Worm (Caenorhabditis elegans): Measurements from ENCODE around the gene tofu-7.

The tofu-7 gene

ce11 chrIII:7087691-7088323 is 3.0 kb upstream of the tofu-7 start, which contains the start of gene fubl-2 (continued):
- TF ChIP-seq lin-13 (GFP tag; optimal IDR thresholded peaks at IDR 0.05) (peak; percentile 44), saeg-2 (GFP tag; IDR thresholded peaks at IDR 0.05) (no peak), fkh-10 (GFP tag; optimal IDR thresholded peaks at IDR 0.05) (no peak), cey-2 (tag; optimal IDR thresholded peaks at IDR 0.05; ENCODE audit: borderline replicate concordance, insufficient read depth) (no peak), spr-3 (GFP tag; optimal IDR thresholded peaks at IDR 0.05) (no peak), jun-1 (tag; optimal IDR thresholded peaks at IDR 0.05) (no peak), duxl-1 (tag; optimal IDR thresholded peaks at IDR 0.05; ENCODE audit: poor library complexity) (no peak), D1046.2 (GFP tag; IDR thresholded peaks at IDR 0.05) (no peak), tra-1 (GFP tag; IDR thresholded peaks at IDR 0.05) (no peak)

- no peak for TF ChIP-seq dpl-1 (GFP tag; optimal IDR thresholded peaks at IDR 0.05)
- TF ChIP-seq dmd-6 (GFP tag; IDR thresholded peaks at IDR 0.05), result no peak
- no peak for TF ChIP-seq aha-1 (tag)
- peak; percentile 66 for TF ChIP-seq nhr-28 (tag; optimal IDR thresholded peaks at IDR 0.05)
- no peak for TF ChIP-seq hlh-30 (tag; optimal IDR thresholded peaks at IDR 0.05; ENCODE audit: insufficient read depth)
- no peak for TF ChIP-seq snpc-4 (tag; optimal IDR thresholded peaks at IDR 0.05)
- TF ChIP-seq attf-4 (tag; optimal IDR thresholded peaks at IDR 0.05), result no peak
- no peak for TF ChIP-seq duxl-1 (tag; optimal IDR thresholded peaks at IDR 0.05; ENCODE audit: poor library complexity)
- no peak for TF ChIP-seq lsy-2 (tag; optimal IDR thresholded peaks at IDR 0.05)
- TF ChIP-seq daf-16 (GFP tag; optimal IDR thresholded peaks at IDR 0.05), result no peak
- peak; percentile 18 for TF ChIP-seq daf-16 (tag; optimal IDR thresholded peaks at IDR 0.05)
- no peak for TF ChIP-seq egl-27 (tag; optimal IDR thresholded peaks at IDR 0.05)
- TF ChIP-seq madf-5 (GFP tag; IDR thresholded peaks at IDR 0.05), result no peak
These were observed 2.4 kb upstream of the tofu-7 start for ce11 chrIII:7087180-7087579.

- TF ChIP-seq nhr-48 (tag; optimal IDR thresholded peaks at IDR 0.05), result no peak
- no peak for TF ChIP-seq ceh-82 (tag; optimal IDR thresholded peaks at IDR 0.05)
- TF ChIP-seq lin-13 (GFP tag; optimal IDR thresholded peaks at IDR 0.05), result no peak
- TF ChIP-seq mxl-2 (GFP tag; conservative IDR thresholded peaks at IDR 0.05), result no peak
- TF ChIP-seq mdt-29 (GFP tag; IDR thresholded peaks at IDR 0.05), result no peak
- no peak for TF ChIP-seq ZK546.5 (tag; optimal IDR thresholded peaks at IDR 0.05)
- no peak for TF ChIP-seq D1046.2 (GFP tag; IDR thresholded peaks at IDR 0.05)
- TF ChIP-seq ceh-44 (GFP tag; IDR thresholded peaks at IDR 0.05), result no peak
- no peak for TF ChIP-seq snpc-1.2 (GFP tag; IDR thresholded peaks at IDR 0.05)
- TF ChIP-seq mes-2 (tag; optimal IDR thresholded peaks at IDR 0.05; ENCODE audit: poor library complexity, severe bottlenecking), result no peak
- no peak for TF ChIP-seq lim-7 (GFP tag; IDR thresholded peaks at IDR 0.05)
- no peak for TF ChIP-seq lir-3 (tag; optimal IDR thresholded peaks at IDR 0.05)
- TF ChIP-seq gei-8 (GFP tag; optimal IDR thresholded peaks at IDR 0.05), result no peak
- TF ChIP-seq F49E8.2 (tag; optimal IDR thresholded peaks at IDR 0.05; ENCODE audit: borderline replicate concordance), result no peak
- no peak for TF ChIP-seq dmd-6 (GFP tag; IDR thresholded peaks at IDR 0.05)
- no peak for TF ChIP-seq sdz-12 (GFP tag; optimal IDR thresholded peaks at IDR 0.05)
- TF ChIP-seq tra-1 (GFP tag; IDR thresholded peaks at IDR 0.05), result no peak
- no peak for TF ChIP-seq ztf-11 (tag; optimal IDR thresholded peaks at IDR 0.05)
- TF ChIP-seq mxl-3 (GFP tag; optimal IDR thresholded peaks at IDR 0.05), result no peak
These were observed 1.7 kb downstream of the tofu-7 start for ce11 chrIII:7083106-7083505.

ce11 chrIII:7081488-7081887 is 3.3 kb downstream of the tofu-7 start:
- TF ChIP-seq daf-16 (GFP tag; optimal IDR thresholded peaks at IDR 0.05) (no peak), daf-16 (tag; optimal IDR thresholded peaks at IDR 0.05) (peak; percentile 33), ztf-11 (tag; optimal IDR thresholded peaks at IDR 0.05) (no peak), ztf-7 (tag; optimal IDR thresholded peaks at IDR 0.05) (peak; percentile 6), dpl-1 (GFP tag; optimal IDR thresholded peaks at IDR 0.05) (no peak), mdl-1 (tag; optimal IDR thresholded peaks at IDR 0.05) (no peak), cey-2 (tag; optimal IDR thresholded peaks at IDR 0.05; ENCODE audit: borderline replicate concordance, insufficient read depth) (no peak), nhr-77 (tag; optimal IDR thresholded peaks at IDR 0.05) (peak; percentile 10), pqm-1 (tag; optimal IDR thresholded peaks at IDR 0.05) (peak; percentile 65), nhr-28 (tag; optimal IDR thresholded peaks at IDR 0.05) (peak; percentile 33), ces-1 (GFP tag; optimal IDR thresholded peaks at IDR 0.05) (no peak)

All from whole organism, L4 larva.